Worm (Caenorhabditis elegans): ENCODE data around the gene clp-7.
A peak's percentile ranks its signal among the peaks of the same experiment; 100 is the strongest.

The clp-7 gene

DNA sequence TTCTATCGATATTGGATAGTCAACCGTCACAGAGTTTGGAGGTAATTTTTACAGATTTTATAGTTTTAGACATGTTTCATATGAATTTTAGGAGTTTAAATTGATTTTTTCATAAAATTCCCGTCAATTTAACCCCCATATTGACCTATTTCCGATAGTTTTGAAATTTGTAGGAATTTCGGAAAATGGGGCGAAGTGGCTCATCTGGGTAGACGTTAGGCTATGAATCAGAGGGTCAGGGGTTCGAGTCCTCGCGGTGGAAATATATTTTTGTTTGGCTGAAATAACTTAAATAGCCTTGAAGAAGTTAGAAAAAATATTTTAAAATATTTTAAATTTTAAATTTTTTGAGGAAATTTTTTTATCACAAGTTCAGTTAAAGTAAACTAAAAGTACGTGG lies 54.3 kb downstream of the clp-7 start:
- TF ChIP-seq lin-29 (GFP tag; IDR thresholded peaks at IDR 0.05) (no peak), daf-16 (GFP tag; optimal IDR thresholded peaks at IDR 0.05) (no peak), daf-16 (tag; optimal IDR thresholded peaks at IDR 0.05) (peak; percentile 26), hlh-11 (tag; optimal IDR thresholded peaks at IDR 0.05) (no peak), ceh-62 (tag; optimal IDR thresholded peaks at IDR 0.05) (no peak), ztf-7 (tag; optimal IDR thresholded peaks at IDR 0.05) (no peak), cey-2 (tag; optimal IDR thresholded peaks at IDR 0.05; ENCODE audit: borderline replicate concordance, insufficient read depth) (no peak), dmd-8 (GFP tag; IDR thresholded peaks at IDR 0.05) (no peak), attf-4 (tag; optimal IDR thresholded peaks at IDR 0.05) (no peak), mes-2 (tag; optimal IDR thresholded peaks at IDR 0.05; ENCODE audit: poor library complexity, severe bottlenecking) (no peak), unc-62 (GFP tag; optimal IDR thresholded peaks at IDR 0.05 in 1 of 2) (peak in 1 of 2 experiments; percentile 48), unc-62 (tag; optimal IDR thresholded peaks at IDR 0.05) (no peak), F37D6.2 (tag; optimal IDR thresholded peaks at IDR 0.05) (no peak), mdl-1 (tag; optimal IDR thresholded peaks at IDR 0.05) (no peak)

DNA sequence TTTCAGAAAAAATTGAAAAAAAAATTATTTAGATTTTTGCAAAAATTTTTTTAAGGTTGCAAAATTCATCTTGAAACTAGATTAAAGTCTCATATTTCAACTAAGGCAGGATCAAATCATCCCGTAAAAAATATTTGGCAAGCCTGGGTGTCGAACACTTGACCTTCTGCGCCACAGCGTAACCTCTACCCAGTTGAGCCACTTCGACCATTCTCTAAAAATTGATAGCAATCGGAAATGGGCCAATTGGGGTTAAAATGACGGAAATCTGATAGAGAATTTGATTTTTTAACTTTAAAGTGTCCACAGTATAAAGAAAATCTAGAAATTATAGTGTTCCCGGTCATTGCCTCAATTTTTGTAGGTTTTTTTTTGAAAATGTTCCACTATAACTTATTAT lies 55.7 kb downstream of the clp-7 start:
- TF ChIP-seq nhr-25 (tag; optimal IDR thresholded peaks at IDR 0.05; ENCODE audit: borderline replicate concordance, insufficient read depth): no peak
- TF ChIP-seq hif-1 (tag; optimal IDR thresholded peaks at IDR 0.05): no peak
- TF ChIP-seq lin-38 (GFP tag; IDR thresholded peaks at IDR 0.05): 0 out of 2 replicates have a peak, but pooled peaks have one; percentile 19
- no peak for TF ChIP-seq egl-43 (GFP tag; IDR thresholded peaks at IDR 0.05)
- TF ChIP-seq lin-15B (tag; optimal IDR thresholded peaks at IDR 0.05): no peak
- TF ChIP-seq mxl-2 (GFP tag; conservative IDR thresholded peaks at IDR 0.05): no peak
- 0 out of 2 replicates have a peak, but pooled peaks have one; percentile 26 for TF ChIP-seq vab-7 (GFP tag; IDR thresholded peaks at IDR 0.05)

DNA sequence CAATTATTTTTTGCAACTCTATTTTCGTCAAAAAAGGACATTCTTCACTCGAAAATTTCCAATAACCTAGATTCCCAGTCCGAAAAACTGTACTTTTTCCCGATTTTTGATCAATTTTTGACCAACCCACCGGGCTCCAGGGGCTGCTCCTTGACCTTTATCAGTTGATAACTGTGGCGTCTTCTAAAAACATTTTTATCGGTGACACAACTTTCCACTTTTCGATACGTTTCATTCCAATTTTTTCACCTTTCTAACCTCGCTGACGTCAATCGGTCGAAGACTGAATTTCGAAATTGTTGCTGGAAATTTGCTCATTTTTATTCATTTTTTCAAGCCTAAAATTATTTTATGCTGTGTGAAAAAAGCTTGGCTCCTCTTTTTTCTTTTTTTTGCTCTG lies 56.2 kb downstream of the clp-7 start:
- peak; percentile 32 for TF ChIP-seq dve-1 (tag; optimal IDR thresholded peaks at IDR 0.05; ENCODE audit: insufficient read depth)
- peak; percentile 39 for TF ChIP-seq hlh-11 (tag; optimal IDR thresholded peaks at IDR 0.05)
- no peak for TF ChIP-seq dmd-9 (GFP tag; IDR thresholded peaks at IDR 0.05)
- TF ChIP-seq F26F4.8 (GFP tag; conservative IDR thresholded peaks at IDR 0.05): no peak
- TF ChIP-seq daf-8 (GFP tag; IDR thresholded peaks at IDR 0.05): no peak
- no peak for TF ChIP-seq nhr-102 (tag; optimal IDR thresholded peaks at IDR 0.05)
- TF ChIP-seq lim-7 (GFP tag; IDR thresholded peaks at IDR 0.05): no peak
- no peak for TF ChIP-seq R02D3.7 (tag; optimal IDR thresholded peaks at IDR 0.05)
- no peak for TF ChIP-seq ceh-82 (tag; optimal IDR thresholded peaks at IDR 0.05)
- peak; percentile 62; the same call in 1 of the 2 replicates for TF ChIP-seq nhr-41 (GFP tag; IDR thresholded peaks at IDR 0.05)
- no peak for TF ChIP-seq gei-8 (GFP tag; optimal IDR thresholded peaks at IDR 0.05)
- TF ChIP-seq unc-39 (tag; optimal IDR thresholded peaks at IDR 0.05): no peak
- TF ChIP-seq nhr-237 (tag; optimal IDR thresholded peaks at IDR 0.05): no peak
- no peak for TF ChIP-seq ceh-62 (tag; optimal IDR thresholded peaks at IDR 0.05)
- no peak for TF ChIP-seq lin-39 (tag; optimal IDR thresholded peaks at IDR 0.05)
- no peak for TF ChIP-seq fkh-10 (GFP tag; optimal IDR thresholded peaks at IDR 0.05)
- no peak for TF ChIP-seq ama-1 (optimal IDR thresholded peaks at IDR 0.05)
- TF ChIP-seq set-16 (GFP tag; IDR thresholded peaks at IDR 0.05): no peak
- TF ChIP-seq T26A8.4 (GFP tag; IDR thresholded peaks at IDR 0.05): no peak
- no peak for TF ChIP-seq ztf-11 (tag; optimal IDR thresholded peaks at IDR 0.05)
- TF ChIP-seq nhr-28 (tag; optimal IDR thresholded peaks at IDR 0.05): peak; percentile 19
- no peak for TF ChIP-seq zag-1 (tag; optimal IDR thresholded peaks at IDR 0.05)
- TF ChIP-seq nhr-77 (tag; optimal IDR thresholded peaks at IDR 0.05): peak; percentile 4
- no peak for TF ChIP-seq mxl-3 (GFP tag; optimal IDR thresholded peaks at IDR 0.05)
- no peak for TF ChIP-seq Y105C5A.15 (GFP tag; IDR thresholded peaks at IDR 0.05)
- no peak for TF ChIP-seq F49E8.2 (tag; optimal IDR thresholded peaks at IDR 0.05; ENCODE audit: borderline replicate concordance)
- no peak for TF ChIP-seq Y5F2A.4 (GFP tag; optimal IDR thresholded peaks at IDR 0.05)
- TF ChIP-seq ceh-28 (tag; optimal IDR thresholded peaks at IDR 0.05): no peak
- peak; percentile 34 for TF ChIP-seq pqm-1 (tag; optimal IDR thresholded peaks at IDR 0.05)
- TF ChIP-seq tag-97 (GFP tag; IDR thresholded peaks at IDR 0.05): no peak
- no peak for TF ChIP-seq hlh-30 (tag; optimal IDR thresholded peaks at IDR 0.05; ENCODE audit: insufficient read depth)
